Worm (Caenorhabditis elegans) whole organism, mixed stage, embryonic: ENCODE measurements around the gene sra-10.
"Not testable (repeated sequence)": the region's sequence is repeated elsewhere in the genome, so short reads cannot be mapped to it uniquely, and the experiment has no call there.

Experiments
- M03D4.4 ChIP-seq: sonication (generic microtip); optimal IDR thresholded peaks from 2 replicates; lab custom pipeline; 2017; ENCODE audit warnings: mild to moderate bottlenecking, missing genetic modification characterization, missing compliant biosample characterization
- blmp-1 ChIP-seq: fragments of 150-350 bp; optimal IDR thresholded peaks from 2 replicates; lab custom pipeline; 2014; ENCODE audit warnings: missing biosample characterization, missing genetic modification characterization
- ceh-83 ChIP-seq: fragments of 200-800 bp; sonication (Bioruptor generic); optimal IDR thresholded peaks from 2 replicates; lab custom pipeline; 2018; ENCODE audit warnings: mild to moderate bottlenecking, missing genetic modification characterization, missing compliant biosample characterization
- ces-1 ChIP-seq: fragments of 150-350 bp; optimal IDR thresholded peaks from 2 replicates; lab custom pipeline; 2014; ENCODE audit warnings: missing biosample characterization, missing genetic modification reagents, missing genetic modification characterization
- cnd-1 ChIP-seq: fragments of 200-800 bp; sonication (Bioruptor generic); optimal IDR thresholded peaks from 2 replicates; lab custom pipeline; 2018; ENCODE audit warnings: mild to moderate bottlenecking, missing genetic modification characterization, missing compliant biosample characterization
- drap-1 ChIP-seq: fragments of 200-800 bp; sonication (Bioruptor generic); optimal IDR thresholded peaks from 3 replicates; lab custom pipeline; 2018; ENCODE audit warnings: mild to moderate bottlenecking, missing genetic modification characterization, missing compliant biosample characterization
- elt-1 ChIP-seq: sonication (generic microtip); optimal IDR thresholded peaks from 2 replicates; lab custom pipeline; 2017; ENCODE audit warnings: missing genetic modification characterization, mild to moderate bottlenecking, missing compliant biosample characterization, antibody characterized with exemption, moderate library complexity, borderline replicate concordance; ENCODE audit not compliant: insufficient read depth
- elt-3 ChIP-seq: fragments of 150-350 bp; optimal IDR thresholded peaks from 2 replicates; lab custom pipeline; 2014; ENCODE audit warnings: missing biosample characterization, missing genetic modification characterization
- flh-1 ChIP-seq: fragments of 200-800 bp; sonication (Bioruptor generic); optimal IDR thresholded peaks from 2 replicates; lab custom pipeline; 2018; ENCODE audit warnings: mild to moderate bottlenecking, missing genetic modification characterization, moderate library complexity, missing compliant biosample characterization
- ham-2 ChIP-seq: fragments of 200-800 bp; sonication (Bioruptor generic); optimal IDR thresholded peaks from 2 replicates; lab custom pipeline; 2018; ENCODE audit warnings: mild to moderate bottlenecking, missing genetic modification characterization, missing compliant biosample characterization
- hlh-1 ChIP-seq: fragments of 150-350 bp; optimal IDR thresholded peaks from 2 replicates; lab custom pipeline; 2014; ENCODE audit warnings: missing biosample characterization, missing genetic modification reagents, missing genetic modification characterization
- lin-13 ChIP-seq: fragments of 150-350 bp; optimal IDR thresholded peaks from 2 replicates; lab custom pipeline; 2014; ENCODE audit warnings: missing biosample characterization, missing genetic modification characterization
- lin-32 ChIP-seq: fragments of 200-800 bp; sonication (Bioruptor generic); optimal IDR thresholded peaks from 2 replicates; lab custom pipeline; 2018; ENCODE audit warnings: mild to moderate bottlenecking, missing genetic modification characterization, missing compliant biosample characterization
- lsy-2 ChIP-seq: fragments of 150-350 bp; optimal IDR thresholded peaks from 2 replicates; lab custom pipeline; 2014; ENCODE audit warnings: missing biosample characterization, missing genetic modification characterization
- mls-2 ChIP-seq: sonication (generic microtip); optimal IDR thresholded peaks from 2 replicates; lab custom pipeline; 2016; ENCODE audit warnings: mild to moderate bottlenecking, missing genetic modification characterization, moderate library complexity, missing compliant biosample characterization
- nhr-2 ChIP-seq: fragments of 150-350 bp; optimal IDR thresholded peaks from 2 replicates; lab custom pipeline; 2014; ENCODE audit warnings: missing biosample characterization, missing genetic modification characterization
- nhr-28 ChIP-seq: fragments of 150-350 bp; optimal IDR thresholded peaks from 2 replicates; lab custom pipeline; 2014; ENCODE audit warnings: missing biosample characterization, missing genetic modification characterization
- nhr-76 ChIP-seq: sonication (generic microtip); optimal IDR thresholded peaks from 2 replicates; lab custom pipeline; 2017; ENCODE audit warnings: missing biosample characterization, missing genetic modification characterization
- pha-4 ChIP-seq: fragments of 150-350 bp; optimal IDR thresholded peaks from 2 replicates; lab custom pipeline; 2018; ENCODE audit warnings: missing biosample characterization, missing genetic modification reagents, missing genetic modification characterization
- snpc-4 ChIP-seq: fragments of 150-350 bp; optimal IDR thresholded peaks from 2 replicates; lab custom pipeline; 2014; ENCODE audit warnings: missing biosample characterization, missing genetic modification characterization
- tbx-8 ChIP-seq: fragments of 200-800 bp; sonication (Bioruptor generic); optimal IDR thresholded peaks from 2 replicates; lab custom pipeline; 2018; ENCODE audit warnings: mild to moderate bottlenecking, missing genetic modification characterization, moderate library complexity, missing compliant biosample characterization
- unc-120 ChIP-seq: sonication (generic microtip); optimal IDR thresholded peaks from 2 replicates; lab custom pipeline; 2017; ENCODE audit warnings: missing genetic modification characterization, missing compliant biosample characterization; ENCODE audit not compliant: poor library complexity, severe bottlenecking
- zip-8 ChIP-seq: fragments of 150-350 bp; optimal IDR thresholded peaks from 2 replicates; lab custom pipeline; 2014; ENCODE audit warnings: missing biosample characterization, missing genetic modification characterization

The sra-10 gene

DNA sequence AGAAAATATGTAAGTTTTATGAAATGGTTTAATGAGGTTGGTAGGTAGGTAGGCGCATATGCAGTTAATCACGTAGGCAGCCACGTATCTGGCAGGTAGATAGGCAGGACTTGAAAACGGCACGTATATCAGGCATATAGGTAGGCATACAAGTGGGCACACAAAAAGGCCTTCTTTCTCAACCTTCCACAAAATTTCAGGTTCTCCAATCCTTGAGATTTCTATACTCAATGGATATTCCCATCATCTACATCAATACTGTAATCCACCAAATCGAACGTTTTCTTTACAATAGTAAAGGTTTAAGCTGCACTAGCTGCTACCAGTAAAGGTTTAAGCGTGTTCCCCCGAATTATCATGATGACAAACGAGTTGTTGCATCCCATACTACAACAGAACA, 37.4 kb upstream of the sra-10 start:
- TF ChIP-seq elt-1 (tag; lab: Kevin White, UChicago) (no peak), ces-1 (no peak), ham-2 (GFP tag; lab: Kevin White, UChicago) (no peak), nhr-28 (tag; lab: Kevin White, UChicago) (no peak), blmp-1 (tag; lab: Kevin White, UChicago) (no peak), drap-1 (GFP tag; lab: Kevin White, UChicago) (no peak), zip-8 (tag; lab: Kevin White, UChicago) (no peak), ceh-83 (no peak), M03D4.4 (tag; lab: Kevin White, UChicago) (no peak), snpc-4 (tag; lab: Kevin White, UChicago) (no peak), flh-1 (GFP tag; lab: Kevin White, UChicago) (no peak), lin-32 (GFP tag; lab: Kevin White, UChicago) (no peak)

ce11 chrII:10930678-10931650, 36.1 kb upstream of the sra-10 start:
- TF ChIP-seq lsy-2 (tag; lab: Kevin White, UChicago) = no peak
- TF ChIP-seq unc-120 (tag; lab: Kevin White, UChicago) = no peak
- TF ChIP-seq, all 35 proteins: peak for 0

DNA sequence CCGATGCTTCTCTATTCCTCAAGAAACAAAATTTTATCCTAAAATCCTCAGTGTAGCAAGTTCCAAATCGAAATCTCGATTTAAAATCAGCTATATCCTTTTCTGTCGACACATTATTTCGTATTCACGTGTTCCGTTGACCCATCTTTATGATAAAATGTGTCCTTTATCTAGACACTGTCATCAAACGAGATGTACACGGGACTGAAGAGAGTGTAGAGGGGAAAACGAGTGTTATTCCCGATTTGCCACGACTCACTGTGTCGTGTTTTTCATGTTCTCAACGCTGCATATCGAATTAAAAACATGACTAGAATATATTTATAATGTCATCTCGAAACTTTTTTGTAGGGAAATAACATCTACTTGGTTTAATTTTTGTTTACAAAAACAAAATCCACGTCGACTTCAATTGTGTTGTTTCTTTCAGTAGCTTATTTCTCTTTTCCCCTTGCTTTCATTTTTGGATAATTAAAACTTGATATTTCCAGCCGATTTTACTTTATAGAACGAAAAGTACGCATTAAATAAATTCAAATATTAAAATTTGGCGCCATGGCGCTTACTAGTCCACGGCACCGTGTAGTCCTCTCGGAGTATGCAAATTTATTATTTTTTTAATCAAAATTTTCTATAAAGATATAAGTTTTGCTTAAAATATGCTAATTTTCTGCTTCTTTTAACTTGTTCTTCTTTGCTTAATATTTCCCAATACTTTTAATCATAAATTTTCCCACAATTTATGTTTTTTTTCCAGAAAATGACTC, 31.1 kb upstream of the sra-10 start, which contains the start of gene metr-1:
Gene metr-1, plus strand, starts transcription at position 758 of the 767 bp plus-strand sequence.
- TF ChIP-seq nhr-2 = no peak
- TF ChIP-seq ham-2 (GFP tag; lab: Kevin White, UChicago) = peak; percentile 16
- TF ChIP-seq elt-1 (tag; lab: Kevin White, UChicago) = peak; percentile 88
- no peak for TF ChIP-seq elt-3 (tag; lab: Kevin White, UChicago)

ce11 chrII:10924669-10925068, 29.8 kb upstream of the sra-10 start:
- no peak for TF ChIP-seq lin-13
- TF ChIP-seq ceh-83 = no peak

DNA sequence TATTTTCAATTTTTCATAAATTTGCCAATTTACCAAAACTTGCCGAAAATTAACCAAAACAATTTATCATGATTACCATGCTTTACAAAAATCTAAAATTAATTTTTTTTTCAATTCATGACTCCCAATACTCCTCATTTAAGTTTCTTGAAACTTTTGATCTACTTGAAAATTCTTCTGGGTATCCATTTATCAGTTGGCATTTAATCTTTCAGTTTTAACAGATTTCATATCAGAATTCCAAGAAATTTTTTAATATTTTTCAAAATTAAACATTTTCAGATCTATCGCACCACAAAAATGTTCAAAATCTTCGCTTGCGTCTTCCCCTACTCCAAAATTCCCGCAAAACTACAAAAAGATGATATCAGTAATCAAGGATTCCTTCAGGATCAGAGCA, 29.1 kb upstream of the sra-10 start, which contains the start of gene Y19D2B.2:
Gene Y19D2B.2, plus strand, starts transcription at position 301 of the 400 bp plus-strand sequence.
- TF ChIP-seq ceh-83 (no peak), hlh-1 (tag; lab: Kevin White, UChicago) (no peak)

DNA sequence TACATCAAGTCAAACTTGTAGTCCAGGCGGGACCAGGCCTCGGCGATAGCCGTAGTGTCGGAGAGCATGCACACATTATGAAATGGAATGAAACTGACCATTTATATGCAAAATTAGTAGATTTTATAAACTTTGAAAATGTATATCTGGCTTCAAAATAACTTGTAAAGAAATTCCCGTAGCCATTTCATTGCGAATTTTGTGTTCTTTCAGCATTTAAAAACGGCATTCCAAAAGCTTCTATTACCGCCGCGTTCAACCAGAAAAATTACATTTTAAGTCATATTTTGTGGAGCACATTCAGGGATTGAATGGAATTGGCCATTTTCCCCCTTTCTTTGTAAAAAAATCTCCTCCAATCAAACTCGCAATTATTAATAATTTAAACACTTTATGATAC, 28.0 kb upstream of the sra-10 start, which contains the start of gene Y19D2B.1:
Gene Y19D2B.1, minus strand, starts transcription at position 101 of the 400 bp plus-strand sequence.
- not testable (repeated sequence) for TF ChIP-seq zip-8 (tag; lab: Kevin White, UChicago); elt-1 (tag; lab: Kevin White, UChicago); tbx-8
- TF ChIP-seq, all 35 proteins: peak for 0; not testable (repeated sequence) for 35

DNA sequence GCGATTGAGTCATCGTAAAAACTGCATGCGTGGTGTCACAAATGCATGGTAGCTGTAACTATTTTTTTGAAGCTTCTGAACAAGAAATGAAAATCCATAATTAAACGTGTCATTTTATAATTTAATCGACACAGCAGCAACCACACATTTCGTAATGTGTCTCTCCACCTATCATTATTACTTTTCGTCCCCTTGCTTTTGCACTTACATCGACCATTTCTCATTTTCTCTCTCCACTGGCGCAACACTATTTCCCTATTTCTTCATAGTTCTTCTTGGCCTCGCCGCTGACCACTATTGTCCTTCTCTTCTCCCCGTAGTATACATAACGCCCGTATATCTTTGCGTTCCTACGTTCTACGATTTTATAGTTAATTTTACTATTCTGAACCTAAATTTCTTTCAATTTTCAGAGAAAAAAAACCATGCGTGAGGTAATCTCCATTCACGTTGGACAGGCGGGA, 23.4 kb upstream of the sra-10 start, which contains the start of gene tba-4:
Gene tba-4, plus strand, starts transcription at position 414 of the 464 bp plus-strand sequence.
- TF ChIP-seq drap-1 (GFP tag; lab: Kevin White, UChicago) = no peak
- no peak for TF ChIP-seq elt-3 (tag; lab: Kevin White, UChicago)
- TF ChIP-seq blmp-1 (tag; lab: Kevin White, UChicago) = no peak
- TF ChIP-seq mls-2 (tag; lab: Kevin White, UChicago) = no peak
- TF ChIP-seq pha-4 (tag; lab: Kevin White, UChicago) = no peak
- no peak for TF ChIP-seq M03D4.4 (tag; lab: Kevin White, UChicago)
- no peak for TF ChIP-seq nhr-76
- TF ChIP-seq elt-1 (tag; lab: Kevin White, UChicago) = no peak
- TF ChIP-seq cnd-1 (tag; lab: Kevin White, UChicago) = no peak
- TF ChIP-seq lsy-2 (tag; lab: Kevin White, UChicago) = no peak
- TF ChIP-seq, all 35 proteins: peak for 0
